Worm (Caenorhabditis elegans): ENCODE measurements around the gene F20D6.15.

F20D6.15 gene

DNA sequence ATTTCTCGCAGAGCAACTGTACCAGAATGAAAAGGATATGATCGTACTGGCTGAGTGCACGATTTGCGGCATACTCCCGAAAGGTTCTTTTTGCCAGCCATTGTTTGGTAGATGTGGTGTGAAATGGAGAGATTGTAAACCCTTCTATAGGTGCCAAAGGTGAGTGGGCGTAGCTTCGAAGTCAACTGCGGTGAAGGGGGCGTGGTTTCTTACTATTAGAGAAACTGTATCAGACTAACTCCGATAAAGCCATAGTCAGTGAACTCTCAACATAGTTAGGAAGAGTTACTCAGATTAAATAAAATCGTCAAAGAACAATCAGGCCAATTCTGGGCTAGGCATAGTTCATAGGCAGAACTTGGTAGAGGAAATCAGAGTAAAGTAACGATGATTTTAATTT is 10.9 kb downstream of the F20D6.15 start, which contains the start of gene F20D6.9:
Gene F20D6.9, minus strand, starts transcription at position 101 of the 400 bp plus-strand sequence.
- TF ChIP-seq ZK185.1 (tag; optimal IDR thresholded peaks at IDR 0.05; ENCODE audit: poor library complexity, severe bottlenecking) = no peak
- no peak for TF ChIP-seq B0336.3 (GFP tag; IDR thresholded peaks at IDR 0.05)
- TF ChIP-seq ama-1 (optimal IDR thresholded peaks at IDR 0.05) = no peak
- no peak for TF ChIP-seq ama-1 (GFP tag; optimal IDR thresholded peaks at IDR 0.05)
- TF ChIP-seq ztf-26 (tag; optimal IDR thresholded peaks at IDR 0.05) = no peak
- TF ChIP-seq egl-18 (GFP tag; IDR thresholded peaks at IDR 0.05) = no peak
- no peak for TF ChIP-seq madf-8 (GFP tag; conservative IDR thresholded peaks at IDR 0.05)
- TF ChIP-seq F23B12.7 (tag; optimal IDR thresholded peaks at IDR 0.05; ENCODE audit: insufficient read depth) = no peak
- no peak for TF ChIP-seq unc-130 (GFP tag; optimal IDR thresholded peaks at IDR 0.05)
- TF ChIP-seq gei-17 (GFP tag; optimal IDR thresholded peaks at IDR 0.05) = no peak
- TF ChIP-seq repo-1 (tag; optimal IDR thresholded peaks at IDR 0.05) = no peak
- TF ChIP-seq nfya-1 (tag; optimal IDR thresholded peaks at IDR 0.05; ENCODE audit: borderline replicate concordance, insufficient read depth) = no peak

DNA sequence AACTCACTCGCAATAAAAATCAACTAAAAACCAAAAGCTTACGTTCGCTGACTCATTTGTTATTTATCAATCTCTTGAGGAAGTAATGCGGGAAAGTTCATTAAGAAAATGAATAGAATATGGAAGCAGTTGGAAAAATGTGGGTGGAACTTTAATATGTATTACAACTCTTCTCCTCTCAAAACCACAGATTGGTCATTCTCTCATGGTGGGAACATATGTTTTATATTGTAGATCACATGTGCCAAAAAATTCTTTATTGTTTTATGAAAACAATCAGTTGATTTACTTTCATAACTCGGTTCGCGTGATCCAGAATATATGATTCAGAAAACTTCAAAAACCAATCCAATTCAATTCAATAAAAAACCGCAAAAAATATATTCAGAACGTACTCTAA is 16.6 kb downstream of the F20D6.15 start:
- TF ChIP-seq ztf-28 (GFP tag; IDR thresholded peaks at IDR 0.05) = no peak
- no peak for TF ChIP-seq Y95B8A.8 (GFP tag; IDR thresholded peaks at IDR 0.05)
- no peak for TF ChIP-seq F55B11.4 (tag; optimal IDR thresholded peaks at IDR 0.05; ENCODE audit: borderline replicate concordance, insufficient read depth)
- no peak for TF ChIP-seq ceh-79 (tag; optimal IDR thresholded peaks at IDR 0.05)
- TF ChIP-seq tbx-9 (tag; optimal IDR thresholded peaks at IDR 0.05; ENCODE audit: borderline replicate concordance) = no peak

DNA sequence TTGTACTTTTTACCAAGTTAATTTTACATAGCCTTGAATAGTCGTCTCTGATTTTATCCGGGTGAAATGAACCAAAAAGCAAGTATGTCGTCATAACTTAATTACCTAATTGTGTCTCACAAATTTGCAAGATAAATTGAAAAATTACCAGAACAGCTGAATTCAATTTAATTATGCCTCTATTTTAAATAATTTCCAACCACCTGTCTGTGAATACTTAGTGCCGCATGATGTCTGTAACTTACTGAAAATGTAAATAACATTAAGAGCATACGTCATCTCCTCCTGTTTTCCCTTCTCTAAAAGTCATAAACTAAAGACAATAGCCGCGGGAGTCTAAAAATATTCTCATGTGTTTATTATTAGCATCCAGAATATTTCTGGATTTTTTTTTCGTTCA is 18.0 kb downstream of the F20D6.15 start:
- no peak for TF ChIP-seq hrde-1 (tag; optimal IDR thresholded peaks at IDR 0.05; ENCODE audit: borderline replicate concordance)
- no peak for TF ChIP-seq nhr-80 (tag; optimal IDR thresholded peaks at IDR 0.05)
- TF ChIP-seq F23B12.7 (tag; optimal IDR thresholded peaks at IDR 0.05; ENCODE audit: insufficient read depth) = no peak
- no peak for TF ChIP-seq madf-6 (GFP tag; IDR thresholded peaks at IDR 0.05)
- no peak for TF ChIP-seq pbrm-1 (GFP tag; IDR thresholded peaks at IDR 0.05)
- TF ChIP-seq zim-3 (tag; optimal IDR thresholded peaks at IDR 0.05) = no peak
- TF ChIP-seq unc-62 (GFP tag; optimal IDR thresholded peaks at IDR 0.05) = no peak
- TF ChIP-seq lsl-1 (GFP tag; optimal IDR thresholded peaks at IDR 0.05) = no peak
- TF ChIP-seq D2030.7 (GFP tag; IDR thresholded peaks at IDR 0.05) = no peak
- no peak for TF ChIP-seq K11D2.4 (GFP tag; IDR thresholded peaks at IDR 0.05)
- no peak for TF ChIP-seq nfya-2 (GFP tag; IDR thresholded peaks at IDR 0.05)
- no peak for TF ChIP-seq egl-44 (GFP tag; IDR thresholded peaks at IDR 0.05)
- no peak for TF ChIP-seq die-1 (tag; optimal IDR thresholded peaks at IDR 0.05)
- no peak for TF ChIP-seq rpc-1 (optimal IDR thresholded peaks at IDR 0.05)
- no peak for TF ChIP-seq rpc-1 (tag; optimal IDR thresholded peaks at IDR 0.05)
- TF ChIP-seq athp-1 (tag; optimal IDR thresholded peaks at IDR 0.05) = no peak

DNA sequence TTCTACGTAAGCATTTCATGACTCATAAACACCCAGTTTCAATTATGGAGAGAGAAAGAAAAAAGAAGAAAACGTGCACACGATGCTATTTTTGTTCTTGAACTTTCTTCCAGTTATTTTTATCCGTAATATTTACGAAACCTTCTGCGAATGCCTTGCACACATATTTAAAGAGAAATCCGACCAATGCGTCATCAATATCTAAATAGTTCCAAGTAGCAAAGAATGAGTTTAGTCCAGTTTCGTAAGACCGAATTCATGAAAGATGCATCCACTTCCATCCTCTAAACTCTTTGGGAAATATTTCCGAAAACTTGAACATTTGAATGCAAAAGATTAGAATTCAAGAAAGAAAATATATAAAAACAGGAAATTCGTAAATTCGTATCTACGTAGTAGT is 19.1 kb downstream of the F20D6.15 start:
- TF ChIP-seq F52B5.7 (tag; optimal IDR thresholded peaks at IDR 0.05) = no peak
- no peak for TF ChIP-seq ceh-40 (GFP tag; IDR thresholded peaks at IDR 0.05)
- no peak for TF ChIP-seq efl-1 (GFP tag; optimal IDR thresholded peaks at IDR 0.05)
